Worm (Caenorhabditis elegans) whole organism, late embryonic: Measurements from ENCODE around the gene lim-6.

Source experiments
- C08G9.2 ChIP-seq: sonication (generic microtip); optimal IDR thresholded peaks from 2 replicates; lab custom pipeline; 2016; ENCODE audit warnings: mild to moderate bottlenecking, missing genetic modification characterization, moderate library complexity, missing compliant biosample characterization
- F13H6.1 ChIP-seq: sonication (generic microtip); optimal IDR thresholded peaks from 2 replicates; lab custom pipeline; 2016; ENCODE audit warnings: missing genetic modification characterization, missing compliant biosample characterization
- K09A11.1 ChIP-seq: sonication (generic microtip); optimal IDR thresholded peaks from 2 replicates; lab custom pipeline; 2017; ENCODE audit warnings: antibody characterized with exemption, mild to moderate bottlenecking, missing genetic modification characterization, missing compliant biosample characterization; ENCODE audit not compliant: insufficient read depth
- ama-1 ChIP-seq: fragments of 150-350 bp; optimal IDR thresholded peaks from 2 replicates; lab custom pipeline; 2014
- ceh-14 ChIP-seq: sonication (generic microtip); optimal IDR thresholded peaks from 2 replicates; lab custom pipeline; 2016; ENCODE audit warnings: missing genotype, missing genetic modification characterization, missing compliant biosample characterization
- ceh-18 ChIP-seq: sonication (generic microtip); optimal IDR thresholded peaks from 2 replicates; lab custom pipeline; 2016; ENCODE audit warnings: missing genetic modification characterization, missing compliant biosample characterization
- ceh-19 ChIP-seq: fragments of 200-800 bp; sonication (Bioruptor generic); optimal IDR thresholded peaks from 2 replicates; lab custom pipeline; 2018; ENCODE audit warnings: mild to moderate bottlenecking, missing genetic modification characterization, missing compliant biosample characterization
- ceh-2 ChIP-seq: sonication (generic microtip); optimal IDR thresholded peaks from 2 replicates; lab custom pipeline; 2016; ENCODE audit warnings: missing genotype, missing genetic modification characterization, missing compliant biosample characterization
- ceh-31 ChIP-seq: sonication (generic microtip); optimal IDR thresholded peaks from 2 replicates; lab custom pipeline; 2016; ENCODE audit warnings: missing genetic modification characterization, missing compliant biosample characterization
- ceh-34 ChIP-seq: sonication (generic microtip); optimal IDR thresholded peaks from 2 replicates; lab custom pipeline; 2016; ENCODE audit warnings: mild to moderate bottlenecking, missing genetic modification characterization, missing compliant biosample characterization
- ceh-48 ChIP-seq: sonication (generic microtip); optimal IDR thresholded peaks from 2 replicates; lab custom pipeline; 2016; ENCODE audit warnings: missing genetic modification characterization, inconsistent platforms, missing compliant biosample characterization
- ceh-6 ChIP-seq: fragments of 200-800 bp; sonication (Bioruptor generic); optimal IDR thresholded peaks from 2 replicates; lab custom pipeline; 2018; ENCODE audit warnings: mild to moderate bottlenecking, missing genetic modification characterization, missing compliant biosample characterization
- dmd-4 ChIP-seq: sonication (generic microtip); optimal IDR thresholded peaks from 2 replicates; lab custom pipeline; 2016; ENCODE audit warnings: borderline replicate concordance, missing genetic modification characterization, missing compliant biosample characterization
- ets-4 ChIP-seq: sonication (generic microtip); optimal IDR thresholded peaks from 2 replicates; lab custom pipeline; 2016; ENCODE audit warnings: missing genetic modification characterization, missing compliant biosample characterization
- fkh-10 ChIP-seq: fragments of 150-350 bp; optimal IDR thresholded peaks from 2 replicates; lab custom pipeline; 2014; ENCODE audit warnings: missing biosample characterization, missing genetic modification reagents, missing genetic modification characterization
- fkh-6 ChIP-seq: sonication (generic microtip); optimal IDR thresholded peaks from 2 replicates; lab custom pipeline; 2016; ENCODE audit warnings: missing genetic modification characterization, missing compliant biosample characterization
- gmeb-2 ChIP-seq: sonication (generic microtip); optimal IDR thresholded peaks from 2 replicates; lab custom pipeline; 2016; ENCODE audit warnings: missing genetic modification characterization, inconsistent platforms, missing compliant biosample characterization
- hlh-30 ChIP-seq: sonication (generic microtip); optimal IDR thresholded peaks from 2 replicates; lab custom pipeline; 2017; ENCODE audit warnings: antibody characterized with exemption, missing genetic modification characterization, missing compliant biosample characterization; ENCODE audit not compliant: insufficient read depth
- hlh-8 ChIP-seq: sonication (generic microtip); optimal IDR thresholded peaks from 2 replicates; lab custom pipeline; 2016; ENCODE audit warnings: missing genotype, missing genetic modification characterization, missing compliant biosample characterization
- lim-6 ChIP-seq: sonication (generic microtip); optimal IDR thresholded peaks from 2 replicates; lab custom pipeline; 2016; ENCODE audit warnings: missing genetic modification characterization, missing compliant biosample characterization
- mec-3 ChIP-seq: sonication (generic microtip); optimal IDR thresholded peaks from 2 replicates; lab custom pipeline; 2016; ENCODE audit warnings: borderline replicate concordance, missing genetic modification characterization, missing compliant biosample characterization
- nfya-1 ChIP-seq: sonication (generic microtip); optimal IDR thresholded peaks from 2 replicates; lab custom pipeline; 2017; ENCODE audit warnings: missing genetic modification characterization, mild to moderate bottlenecking, missing compliant biosample characterization, antibody characterized with exemption, moderate library complexity
- nhr-232 ChIP-seq: sonication (generic microtip); optimal IDR thresholded peaks from 2 replicates; lab custom pipeline; 2016; ENCODE audit warnings: missing genetic modification characterization, missing compliant biosample characterization
- pha-2 ChIP-seq: sonication (generic microtip); optimal IDR thresholded peaks from 2 replicates; lab custom pipeline; 2017; ENCODE audit warnings: mild to moderate bottlenecking, missing genetic modification characterization, missing compliant biosample characterization
- pros-1 ChIP-seq: fragments of 150-350 bp; optimal IDR thresholded peaks from 2 replicates; lab custom pipeline; 2014; ENCODE audit warnings: missing biosample characterization, missing genetic modification reagents, missing genetic modification characterization
- ref-2 ChIP-seq: sonication (generic microtip); optimal IDR thresholded peaks from 2 replicates; lab custom pipeline; 2016; ENCODE audit warnings: missing genetic modification characterization, missing compliant biosample characterization
- rnt-1 ChIP-seq: sonication (generic microtip); optimal IDR thresholded peaks from 2 replicates; lab custom pipeline; 2016; ENCODE audit warnings: missing genetic modification characterization, missing compliant biosample characterization
- sdc-2 ChIP-seq: sonication (generic microtip); optimal IDR thresholded peaks from 2 replicates; lab custom pipeline; 2016; ENCODE audit warnings: missing genotype, missing genetic modification characterization, missing compliant biosample characterization
- sox-4 ChIP-seq: sonication (generic microtip); optimal IDR thresholded peaks from 2 replicates; lab custom pipeline; 2017; ENCODE audit warnings: mild to moderate bottlenecking, missing genetic modification characterization, inconsistent platforms, missing compliant biosample characterization
- syd-9 ChIP-seq: sonication (generic microtip); optimal IDR thresholded peaks from 2 replicates; lab custom pipeline; 2016; ENCODE audit warnings: mild to moderate bottlenecking, missing genetic modification characterization, moderate library complexity, missing compliant biosample characterization
- tbx-2 ChIP-seq: sonication (generic microtip); optimal IDR thresholded peaks from 2 replicates; lab custom pipeline; 2016; ENCODE audit warnings: missing genetic modification characterization, missing compliant biosample characterization
- tbx-7 ChIP-seq: sonication (generic microtip); optimal IDR thresholded peaks from 2 replicates; lab custom pipeline; 2016; ENCODE audit warnings: missing genotype, missing genetic modification characterization, missing compliant biosample characterization
- unc-3 ChIP-seq, 2 experiments: fragments of 200-800 bp in 1 of 2; sonication (Bioruptor generic) in 1 of 2; sonication (generic microtip) in 1 of 2; conservative IDR thresholded peaks in 1 of 2; optimal IDR thresholded peaks in 1 of 2; 2 replicates each; pipeline versions ENCODE4 v1.3.6 to Lab custom; 2016 to 2022; ENCODE audit warnings: missing compliant biosample characterization in 2 of 2, missing genetic modification characterization in 2 of 2, missing genetic modification reagents in 1 of 2
- unc-42 ChIP-seq: sonication (generic microtip); optimal IDR thresholded peaks from 2 replicates; lab custom pipeline; 2016; ENCODE audit warnings: missing genotype, missing genetic modification characterization, missing compliant biosample characterization
- unc-55 ChIP-seq: sonication (generic microtip); optimal IDR thresholded peaks from 2 replicates; lab custom pipeline; 2017; ENCODE audit warnings: missing biosample characterization, missing genetic modification reagents, missing genetic modification characterization
- zip-5 ChIP-seq: sonication (generic microtip); optimal IDR thresholded peaks from 2 replicates; lab custom pipeline; 2016; ENCODE audit warnings: missing genetic modification characterization, missing compliant biosample characterization
- ztf-16 ChIP-seq: sonication (generic microtip); optimal IDR thresholded peaks from 2 replicates; lab custom pipeline; 2017; ENCODE audit warnings: missing genetic modification characterization, missing compliant biosample characterization

Gene lim-6

DNA sequence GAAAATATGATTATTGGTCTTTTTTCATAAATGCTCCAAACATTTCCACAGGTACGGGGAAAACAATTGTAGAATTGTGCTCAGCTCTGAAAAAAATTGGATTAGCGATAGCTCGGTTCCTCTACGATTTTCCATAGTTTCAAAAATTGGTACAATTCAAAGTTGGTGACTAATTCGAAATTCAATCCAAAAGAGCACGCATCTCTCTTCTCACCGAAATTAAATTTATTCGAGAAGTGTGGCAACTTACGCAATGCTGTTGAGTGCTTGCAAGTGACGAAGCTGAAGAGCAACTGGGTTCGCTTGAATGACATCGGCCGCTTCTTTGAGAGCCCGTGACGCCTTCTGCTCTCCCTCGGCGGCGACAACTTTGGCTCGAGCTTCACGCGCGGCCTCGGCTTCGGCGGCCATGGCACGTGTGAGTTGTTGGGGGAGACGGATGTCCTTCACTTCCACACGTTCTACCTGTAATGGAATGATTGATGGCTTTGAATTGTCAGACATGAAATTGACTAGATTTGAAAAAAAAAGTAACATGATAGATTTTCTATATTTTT, 14.4 kb upstream of the lim-6 start:
- no peak for TF ChIP-seq gmeb-2
- no peak for TF ChIP-seq fkh-6 (tag; lab: Kevin White, UChicago)
- no peak for TF ChIP-seq ceh-14 (tag; lab: Kevin White, UChicago)
- TF ChIP-seq ceh-48 (tag; lab: Kevin White, UChicago), result no peak
- TF ChIP-seq ama-1, result no peak
- TF ChIP-seq tbx-7, result no peak
- no peak for TF ChIP-seq F13H6.1 (tag; lab: Kevin White, UChicago)
- peak; percentile 27 for TF ChIP-seq ceh-31 (tag; lab: Kevin White, UChicago)
- no peak for TF ChIP-seq pha-2
- no peak for TF ChIP-seq zip-5 (tag; lab: Kevin White, UChicago)
- TF ChIP-seq lim-6 (tag; lab: Kevin White, UChicago), result peak; percentile 31
- TF ChIP-seq K09A11.1 (tag; lab: Kevin White, UChicago), result no peak
- TF ChIP-seq syd-9 (tag; lab: Kevin White, UChicago), result no peak
- no peak for TF ChIP-seq sox-4
- no peak for TF ChIP-seq rnt-1 (tag; lab: Kevin White, UChicago)
- peak; percentile 90 for TF ChIP-seq unc-42 (tag; lab: Kevin White, UChicago)
- no peak for TF ChIP-seq dmd-4
- no peak for TF ChIP-seq ceh-2 (tag; lab: Kevin White, UChicago)
- no peak for TF ChIP-seq sdc-2 (tag; lab: Kevin White, UChicago)
- TF ChIP-seq ets-4 (tag; lab: Kevin White, UChicago), result no peak

DNA sequence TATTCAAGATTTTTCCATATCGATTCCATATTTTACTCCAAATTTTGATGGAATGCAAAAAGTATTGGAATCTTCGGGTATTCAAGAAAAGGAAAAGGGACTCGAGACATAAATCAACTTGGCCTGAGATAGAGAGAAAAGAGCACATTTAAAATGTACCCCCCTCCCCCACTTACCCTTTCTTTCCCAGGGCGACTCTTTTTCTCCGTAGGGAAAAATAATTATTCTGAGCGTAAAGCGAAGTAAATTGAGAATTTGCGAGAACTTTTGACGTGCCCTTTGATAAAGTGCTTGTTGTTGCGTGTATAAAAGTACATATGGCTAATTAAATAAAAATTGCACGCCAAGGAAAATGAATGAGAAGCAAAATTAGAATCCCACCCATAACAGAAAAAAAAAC, 11.5 kb upstream of the lim-6 start:
- TF ChIP-seq hlh-30 (tag; lab: Kevin White, UChicago) (no peak), fkh-10 (GFP tag; lab: Kevin White, UChicago) (no peak), unc-42 (tag; lab: Kevin White, UChicago) (peak; percentile 55), ceh-6 (GFP tag; lab: Kevin White, UChicago) (no peak), unc-55 (GFP tag; lab: Kevin White, UChicago) (peak; percentile 15), ceh-14 (tag; lab: Kevin White, UChicago) (peak; percentile 64)
- TF ChIP-seq, all 69 proteins: peak for 3

DNA sequence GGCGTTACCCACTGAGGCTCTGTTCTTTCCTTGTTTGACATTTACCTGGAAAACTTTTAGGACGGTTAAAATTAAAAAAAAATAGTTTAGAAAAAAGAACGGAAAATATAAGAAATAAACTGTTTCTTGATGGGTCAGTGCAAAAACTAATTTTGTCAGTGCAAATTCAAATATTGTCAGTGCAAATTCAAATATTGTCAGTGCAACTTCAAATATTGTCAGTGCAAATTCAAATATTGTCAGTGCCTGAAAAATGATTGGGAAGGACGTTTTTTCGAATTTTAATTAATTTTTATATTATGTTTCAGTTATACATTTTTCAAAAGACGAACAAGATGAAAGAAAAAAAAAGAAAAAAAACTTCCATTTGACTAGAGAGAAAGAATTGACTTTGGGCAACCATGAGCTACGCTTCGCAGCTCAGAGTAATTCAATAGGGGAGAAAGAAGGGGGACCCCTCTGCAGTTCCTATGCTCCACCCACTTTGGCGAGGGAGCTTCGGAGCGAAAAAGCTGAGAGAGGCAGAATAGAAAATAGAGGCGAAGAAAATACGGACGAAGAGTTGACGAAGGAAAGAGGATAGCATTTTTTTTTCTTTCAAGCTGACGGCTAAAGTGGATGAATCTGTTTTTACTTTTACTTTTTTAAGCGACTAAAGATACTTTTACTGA, 9.7 kb upstream of the lim-6 start, which contains the start of gene unc-1:
unc-1 (minus strand) TSS at position 51 of the 671 bp plus-strand sequence.
- TF ChIP-seq ceh-31 (tag; lab: Kevin White, UChicago) (peak; percentile 43), tbx-7 (no peak), unc-55 (GFP tag; lab: Kevin White, UChicago) (no peak), unc-42 (tag; lab: Kevin White, UChicago) (peak; percentile 94), ref-2 (peak; percentile 14), ceh-14 (tag; lab: Kevin White, UChicago) (peak; percentile 20)

- peak; percentile 61 for TF ChIP-seq tbx-2
- TF ChIP-seq ztf-16, result no peak
- no peak for TF ChIP-seq pha-2
- peak; percentile 80 for TF ChIP-seq ceh-18
- TF ChIP-seq lim-6 (tag; lab: Kevin White, UChicago), result peak; percentile 93
- peak; percentile 58 for TF ChIP-seq unc-55 (GFP tag; lab: Kevin White, UChicago)
- TF ChIP-seq unc-3 (GFP tag; conservative IDR thresholded peaks at IDR 0.05; lab: Robert Waterston, UW), result 0 out of 2 replicates have a peak, but pooled peaks have one; percentile 5
- peak; percentile 61 for TF ChIP-seq unc-3 (tag; optimal IDR thresholded peaks at IDR 0.05; lab: Kevin White, UChicago)
- TF ChIP-seq pros-1 (tag; lab: Kevin White, UChicago), result peak; percentile 61
- TF ChIP-seq gmeb-2, result no peak
- peak; percentile 6 for TF ChIP-seq ceh-19 (GFP tag; lab: Kevin White, UChicago)
- no peak for TF ChIP-seq nhr-232 (tag; lab: Kevin White, UChicago)
- peak; percentile 4 for TF ChIP-seq sox-4
- peak; percentile 60 for TF ChIP-seq sdc-2 (tag; lab: Kevin White, UChicago)
- peak; percentile 10 for TF ChIP-seq fkh-6 (tag; lab: Kevin White, UChicago)
- peak; percentile 55 for TF ChIP-seq syd-9 (tag; lab: Kevin White, UChicago)
- TF ChIP-seq ceh-48 (tag; lab: Kevin White, UChicago), result peak; percentile 30
- TF ChIP-seq ceh-14 (tag; lab: Kevin White, UChicago), result peak; percentile 48
- peak; percentile 74 for TF ChIP-seq rnt-1 (tag; lab: Kevin White, UChicago)
- peak; percentile 77 for TF ChIP-seq ceh-31 (tag; lab: Kevin White, UChicago)
- peak; percentile 71 for TF ChIP-seq ceh-34 (tag; lab: Kevin White, UChicago)
- peak; percentile 71 for TF ChIP-seq hlh-8 (tag; lab: Kevin White, UChicago)
- no peak for TF ChIP-seq mec-3 (tag; lab: Kevin White, UChicago)
- peak; percentile 38 for TF ChIP-seq C08G9.2
- no peak for TF ChIP-seq dmd-4
- TF ChIP-seq nfya-1 (tag; lab: Kevin White, UChicago), result peak; percentile 79
- TF ChIP-seq ama-1, result no peak
- peak; percentile 84 for TF ChIP-seq unc-42 (tag; lab: Kevin White, UChicago)
- TF ChIP-seq, all 69 proteins: peak for 20
These were observed 8.2 kb upstream of the lim-6 start for ce11 chrX:1064064-1064463.
